Fruit fly (Drosophila melanogaster) whole organism, embryonic: ENCODE results near the gene Src64B.
A peak's percentile ranks its signal among the peaks of the same experiment; 100 is the strongest.

Experiments used
- Asciz ChIP-seq: fragments of 200-800 bp; sonication (Bioruptor generic); optimal IDR thresholded peaks from 2 replicates; lab custom pipeline; 2017; ENCODE audit warnings: missing biosample characterization, mild to moderate bottlenecking, missing genetic modification characterization, missing genetic modification reagents
- Blimp-1 ChIP-seq: fragments of 200-800 bp; sonication (Bioruptor generic); optimal IDR thresholded peaks from 3 replicates; lab custom pipeline; 2018; ENCODE audit warnings: missing biosample characterization, missing genetic modification characterization, mild to moderate bottlenecking, moderate library complexity, missing genetic modification reagents
- CG10209 ChIP-seq: fragments of 200-800 bp; sonication (Bioruptor generic); optimal IDR thresholded peaks from 3 replicates; lab custom pipeline; 2017; ENCODE audit warnings: missing biosample characterization, mild to moderate bottlenecking, missing genetic modification characterization, missing genetic modification reagents
- CG10366 ChIP-seq: fragments of 200-800 bp; sonication (Bioruptor generic); IDR thresholded peaks from 2 replicates; pipeline ENCODE4 v1.3.6; 2022; ENCODE audit warnings: missing biosample characterization, missing genetic modification characterization
- CG11695 ChIP-seq: fragments of 200-800 bp; sonication (Bioruptor generic); IDR thresholded peaks from 3 replicates; pipeline ENCODE4 v1.3.6; 2022; ENCODE audit warnings: missing biosample characterization, missing genetic modification characterization
- CG12071 ChIP-seq: fragments of 200-800 bp; sonication (Bioruptor generic); optimal IDR thresholded peaks from 3 replicates; lab custom pipeline; 2018; ENCODE audit warnings: missing biosample characterization, mild to moderate bottlenecking, missing genetic modification characterization
- CG12219 ChIP-seq: fragments of 200-800 bp; sonication (Bioruptor generic); optimal IDR thresholded peaks from 3 replicates; lab custom pipeline; 2018; ENCODE audit warnings: missing biosample characterization, mild to moderate bottlenecking, missing genetic modification characterization
- CG12769 ChIP-seq: fragments of 200-800 bp; sonication (Bioruptor generic); optimal IDR thresholded peaks from 2 replicates; lab custom pipeline; 2019; ENCODE audit warnings: missing biosample characterization, mild to moderate bottlenecking, missing genetic modification characterization, moderate library complexity
- CG14710 ChIP-seq: fragments of 200-800 bp; sonication (Bioruptor generic); optimal IDR thresholded peaks from 3 replicates; lab custom pipeline; 2019; ENCODE audit warnings: missing biosample characterization, mild to moderate bottlenecking, missing genetic modification characterization, moderate library complexity
- CG14965 ChIP-seq: fragments of 200-800 bp; sonication (Bioruptor generic); optimal IDR thresholded peaks from 2 replicates; lab custom pipeline; 2016; ENCODE audit warnings: missing biosample characterization, missing genetic modification characterization, borderline replicate concordance
- CG15269 ChIP-seq: fragments of 200-800 bp; sonication (Bioruptor generic); optimal IDR thresholded peaks from 2 replicates; lab custom pipeline; 2018; ENCODE audit warnings: missing biosample characterization, mild to moderate bottlenecking, missing genetic modification characterization, moderate library complexity
- CG15601 ChIP-seq: fragments of 200-800 bp; sonication (Bioruptor generic); optimal IDR thresholded peaks from 3 replicates; lab custom pipeline; 2019; ENCODE audit warnings: missing biosample characterization, mild to moderate bottlenecking, missing genetic modification characterization, moderate library complexity
- CG1602 ChIP-seq: fragments of 200-800 bp; sonication (Bioruptor generic); optimal IDR thresholded peaks from 3 replicates; lab custom pipeline; 2016; ENCODE audit warnings: missing biosample characterization, missing genetic modification characterization
- CG1603 ChIP-seq: fragments of 200-800 bp; sonication (Bioruptor generic); optimal IDR thresholded peaks from 2 replicates; lab custom pipeline; 2019; ENCODE audit warnings: missing biosample characterization, mild to moderate bottlenecking, missing genetic modification characterization, moderate library complexity
- CG1832 ChIP-seq: fragments of 200-800 bp; sonication (Bioruptor generic); optimal IDR thresholded peaks from 2 replicates; lab custom pipeline; 2017; ENCODE audit warnings: missing biosample characterization, mild to moderate bottlenecking, missing genetic modification characterization, inconsistent platforms
- CG4282 ChIP-seq: fragments of 200-800 bp; sonication (Bioruptor generic); optimal IDR thresholded peaks from 2 replicates; lab custom pipeline; 2016; ENCODE audit warnings: missing biosample characterization, missing genetic modification characterization
- CG43689 ChIP-seq: fragments of 200-800 bp; sonication (Bioruptor generic); IDR thresholded peaks from 2 replicates; pipeline ENCODE4 v1.3.6; 2022; ENCODE audit warnings: missing biosample characterization, missing genetic modification characterization
- CG6175 ChIP-seq: fragments of 200-800 bp; sonication (Bioruptor generic); IDR thresholded peaks from 3 replicates; pipeline ENCODE4 v1.3.6; 2022; ENCODE audit warnings: missing biosample characterization, missing genetic modification characterization
- CG7556 ChIP-seq: fragments of 200-800 bp; sonication (Bioruptor generic); optimal IDR thresholded peaks from 2 replicates; lab custom pipeline; 2017; ENCODE audit warnings: missing biosample characterization, mild to moderate bottlenecking, missing genetic modification characterization
- CG8290 ChIP-seq, 3 experiments: fragments of 200-800 bp; sonication (Bioruptor generic); optimal IDR thresholded peaks; 2 replicates each; lab custom pipeline; 2016 to 2019; ENCODE audit warnings: missing biosample characterization in 3 of 3, missing genetic modification characterization in 3 of 3, mild to moderate bottlenecking in 2 of 3, moderate library complexity in 1 of 3
- CG8388 ChIP-seq: fragments of 200-800 bp; sonication (Bioruptor generic); optimal IDR thresholded peaks from 2 replicates; lab custom pipeline; 2019; ENCODE audit warnings: missing biosample characterization, mild to moderate bottlenecking, missing genetic modification characterization, moderate library complexity
- CG9437 ChIP-seq: fragments of 200-800 bp; sonication (Bioruptor generic); optimal IDR thresholded peaks from 2 replicates; lab custom pipeline; 2018; ENCODE audit warnings: missing biosample characterization, mild to moderate bottlenecking, missing genetic modification characterization
- CoRest ChIP-seq: fragments of 200-800 bp; sonication (Bioruptor generic); optimal IDR thresholded peaks from 3 replicates; lab custom pipeline; 2018; ENCODE audit warnings: missing biosample characterization, mild to moderate bottlenecking, missing genetic modification characterization, moderate library complexity
- D ChIP-seq, 2 experiments: fragments of 200-800 bp in 1 of 2; fragments of >200 bp in 1 of 2; sonication (Bioruptor generic) in 1 of 2; optimal IDR thresholded peaks; 2 replicates in 1 of 2; 3 replicates in 1 of 2; lab custom pipeline; 2017; ENCODE audit warnings: mild to moderate bottlenecking in 1 of 2, missing biosample characterization in 1 of 2, missing genetic modification characterization in 1 of 2, missing genetic modification reagents in 1 of 2
- Dad ChIP-seq: fragments of 200-800 bp; sonication (Bioruptor generic); optimal IDR thresholded peaks from 3 replicates; lab custom pipeline; 2016; ENCODE audit warnings: missing biosample characterization, missing genetic modification characterization
- Dfd ChIP-seq, 2 experiments: fragments of >200 bp; optimal IDR thresholded peaks; 2 replicates each; lab custom pipeline; 2017; ENCODE audit warnings: missing biosample characterization in 2 of 2, missing genetic modification characterization in 2 of 2
- Dll ChIP-seq: fragments of 200-800 bp; sonication (Bioruptor generic); IDR thresholded peaks from 4 replicates; pipeline ENCODE4 v1.3.6; 2022; ENCODE audit warnings: missing biosample characterization, missing genetic modification characterization; ENCODE audit not compliant: partially characterized antibody
- Elba2 ChIP-seq: fragments of 200-800 bp; sonication (Bioruptor generic); optimal IDR thresholded peaks from 3 replicates; lab custom pipeline; 2016; ENCODE audit warnings: missing biosample characterization, missing genetic modification characterization
- H15 ChIP-seq: fragments of 200-800 bp; sonication (Bioruptor generic); IDR thresholded peaks from 3 replicates; pipeline ENCODE4 v1.3.6; 2022; ENCODE audit warnings: missing biosample characterization, missing genetic modification characterization
- HLHmδ ChIP-seq: fragments of 200-800 bp; sonication (Bioruptor generic); optimal IDR thresholded peaks from 2 replicates; lab custom pipeline; 2018; ENCODE audit warnings: missing biosample characterization, mild to moderate bottlenecking, missing genetic modification characterization, moderate library complexity
- Hey ChIP-seq: fragments of 200-800 bp; sonication (Bioruptor generic); optimal IDR thresholded peaks from 3 replicates; lab custom pipeline; 2018; ENCODE audit warnings: missing biosample characterization, mild to moderate bottlenecking, missing genetic modification characterization
- Lhr ChIP-seq: fragments of 200-800 bp; sonication (Bioruptor generic); optimal IDR thresholded peaks from 3 replicates; lab custom pipeline; 2017; ENCODE audit warnings: mild to moderate bottlenecking, missing biosample characterization, missing genetic modification reagents, missing genetic modification characterization
- Scr ChIP-seq: fragments of 200-800 bp; sonication (Bioruptor generic); IDR thresholded peaks from 2 replicates; pipeline ENCODE4 v1.3.6; 2022; ENCODE audit warnings: missing biosample characterization, missing genetic modification characterization; ENCODE audit not compliant: partially characterized antibody
- Sox102F ChIP-seq: fragments of 200-800 bp; sonication (Bioruptor generic); optimal IDR thresholded peaks from 2 replicates; lab custom pipeline; 2018; ENCODE audit warnings: missing biosample characterization, mild to moderate bottlenecking, missing genetic modification characterization, moderate library complexity
- Stat92E ChIP-seq, 3 experiments: fragments of >200 bp in 2 of 3; fragments of 200-800 bp in 1 of 3; sonication (Bioruptor generic) in 1 of 3; optimal IDR thresholded peaks; 2 replicates each; lab custom pipeline; 2017 to 2019; ENCODE audit warnings: missing biosample characterization in 3 of 3, missing genetic modification characterization in 3 of 3, mild to moderate bottlenecking in 1 of 3, moderate library complexity in 1 of 3
- bcd ChIP-seq: fragments of 200-800 bp; sonication (Bioruptor generic); optimal IDR thresholded peaks from 2 replicates; lab custom pipeline; 2017; ENCODE audit warnings: missing biosample characterization, mild to moderate bottlenecking, missing genetic modification characterization
- br ChIP-seq: fragments of >200 bp; optimal IDR thresholded peaks from 2 replicates; lab custom pipeline; 2017
- chm ChIP-seq: fragments of 200-800 bp; sonication (Bioruptor generic); IDR thresholded peaks from 2 replicates; pipeline ENCODE4 v1.3.6; 2022; ENCODE audit warnings: missing biosample characterization, missing genetic modification characterization
- crc ChIP-seq: fragments of 200-800 bp; sonication (Bioruptor generic); optimal IDR thresholded peaks from 2 replicates; lab custom pipeline; 2016; ENCODE audit warnings: missing biosample characterization, missing genetic modification characterization
- dpn ChIP-seq, 2 experiments: fragments of 200-800 bp; sonication (Bioruptor generic); optimal IDR thresholded peaks; 3 replicates each; lab custom pipeline; 2016; ENCODE audit warnings: missing biosample characterization in 2 of 2, missing genetic modification characterization in 2 of 2
- eve ChIP-seq, 2 experiments: fragments of >200 bp; optimal IDR thresholded peaks; 2 replicates each; lab custom pipeline; 2017; ENCODE audit warnings: missing biosample characterization in 2 of 2, missing genetic modification characterization in 2 of 2
- grn ChIP-seq: fragments of 200-800 bp; sonication (Bioruptor generic); optimal IDR thresholded peaks from 3 replicates; lab custom pipeline; 2017; ENCODE audit warnings: missing biosample characterization, missing genetic modification characterization
- h ChIP-seq: fragments of >200 bp; optimal IDR thresholded peaks from 2 replicates; lab custom pipeline; 2017
- lilli ChIP-seq: fragments of 200-800 bp; sonication (Bioruptor generic); optimal IDR thresholded peaks from 3 replicates; lab custom pipeline; 2016; ENCODE audit warnings: missing biosample characterization, missing genetic modification characterization
- lola ChIP-seq, 3 experiments: fragments of >200 bp in 2 of 3; fragments of 200-800 bp in 1 of 3; sonication (Bioruptor generic) in 1 of 3; optimal IDR thresholded peaks; 2 replicates each; lab custom pipeline; 2017 to 2019; ENCODE audit warnings: missing biosample characterization in 3 of 3, missing genetic modification characterization in 3 of 3, mild to moderate bottlenecking in 1 of 3, moderate library complexity in 1 of 3
- nerfin-1 ChIP-seq: fragments of 200-800 bp; sonication (Bioruptor generic); optimal IDR thresholded peaks from 3 replicates; lab custom pipeline; 2019; ENCODE audit warnings: missing biosample characterization, mild to moderate bottlenecking, missing genetic modification characterization, moderate library complexity
- nerfin-2 ChIP-seq: fragments of 200-800 bp; sonication (Bioruptor generic); IDR thresholded peaks from 2 replicates; pipeline ENCODE4 v1.3.6; 2022; ENCODE audit warnings: missing biosample characterization, missing genetic modification characterization; ENCODE audit not compliant: partially characterized antibody
- salm ChIP-seq: fragments of 200-800 bp; sonication (Bioruptor generic); optimal IDR thresholded peaks from 2 replicates; lab custom pipeline; 2018; ENCODE audit warnings: missing biosample characterization, mild to moderate bottlenecking, missing genetic modification characterization
- tin ChIP-seq: fragments of 200-800 bp; sonication (Bioruptor generic); optimal IDR thresholded peaks from 3 replicates; lab custom pipeline; 2016; ENCODE audit warnings: missing biosample characterization, missing genetic modification characterization
- zfh2 ChIP-seq: fragments of 200-800 bp; sonication (Bioruptor generic); optimal IDR thresholded peaks from 2 replicates; lab custom pipeline; 2016; ENCODE audit warnings: missing biosample characterization, missing genetic modification characterization

Src64B gene

DNA sequence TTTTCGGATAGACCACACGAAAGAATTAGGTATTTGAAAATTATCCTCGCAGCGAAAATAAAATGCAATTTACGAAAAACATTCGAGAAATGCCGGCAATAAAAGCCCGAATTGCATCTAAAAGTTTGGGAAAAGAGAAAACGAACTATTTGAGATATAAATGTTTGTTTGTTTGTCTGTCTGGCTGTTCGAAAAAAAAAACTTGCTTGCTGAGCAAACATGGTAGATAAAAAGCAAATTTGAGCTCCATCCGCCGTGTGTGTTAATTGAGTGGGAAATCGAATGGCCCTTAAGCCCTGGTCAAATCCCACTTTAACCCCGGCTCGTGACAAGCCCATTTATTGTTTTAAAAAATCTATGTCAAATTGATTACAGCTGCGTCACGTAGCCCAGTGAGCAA is 10.9 kb downstream of the Src64B start (continued):
- TF ChIP-seq dpn (GFP tag; optimal IDR thresholded peaks at IDR 0.05; lab: Kevin White, UChicago) (no peak), CG15269 (tag; lab: Kevin White, UChicago) (no peak), CG7556 (GFP tag; lab: Kevin White, UChicago) (no peak), CG12071 (peak; percentile 6), salm (peak; percentile 31), CG6175 (GFP tag; lab: Robert Waterston, UW) (no peak), CoRest (tag; lab: Kevin White, UChicago) (peak; percentile 1), HLHmδ (GFP tag; lab: Kevin White, UChicago) (no peak), CG43689 (GFP tag; lab: Robert Waterston, UW) (no peak), Dad (GFP tag; lab: Kevin White, UChicago) (no peak), Scr (GFP tag; lab: Robert Waterston, UW) (no peak), CG11695 (no peak), nerfin-1 (tag; lab: Kevin White, UChicago) (no peak), nerfin-2 (GFP tag; lab: Robert Waterston, UW) (no peak), lola (GFP tag; optimal IDR thresholded peaks at IDR 0.05; lab: Kevin White, UChicago) (no peak), bcd (no peak), h (lab: Kevin White, UChicago) (no peak), zfh2 (GFP tag; lab: Kevin White, UChicago) (no peak), grn (GFP tag; lab: Kevin White, UChicago) (no peak), CG10209 (GFP tag; lab: Kevin White, UChicago) (peak; percentile 26), Blimp-1 (peak; percentile 49), CG8290 (GFP tag; optimal IDR thresholded peaks at IDR 0.05; lab: Kevin White, UChicago) (no peak), CG8290 (tag; optimal IDR thresholded peaks at IDR 0.05; lab: Kevin White, UChicago) (no peak), CG8388 (GFP tag; lab: Kevin White, UChicago) (peak; percentile 8), CG12769 (tag; lab: Kevin White, UChicago) (no peak), Hey (tag; lab: Kevin White, UChicago) (no peak), chm (GFP tag; lab: Robert Waterston, UW) (peak; percentile 16; the same call in 1 of the 2 replicates), crc (no peak), tin (GFP tag; lab: Kevin White, UChicago) (no peak), CG1603 (tag; lab: Kevin White, UChicago) (peak; percentile 60), CG15601 (tag; lab: Kevin White, UChicago) (peak; percentile 42), CG14965 (GFP tag; lab: Kevin White, UChicago) (no peak), CG4282 (GFP tag; lab: Kevin White, UChicago) (no peak), lilli (no peak), eve (GFP tag; optimal IDR thresholded peaks at IDR 0.05; lab: Kevin White, UChicago) (no peak), Dfd (GFP tag; optimal IDR thresholded peaks at IDR 0.05; lab: Kevin White, UChicago) (no peak), D (optimal IDR thresholded peaks at IDR 0.05; lab: Kevin White, UChicago) (no peak), D (GFP tag; optimal IDR thresholded peaks at IDR 0.05; lab: Kevin White, UChicago) (peak; percentile 26), CG14710 (tag; lab: Kevin White, UChicago) (peak; percentile 10), Sox102F (peak; percentile 22), Stat92E (GFP tag; optimal IDR thresholded peaks at IDR 0.05; lab: Kevin White, UChicago) (no peak), Asciz (GFP tag; lab: Kevin White, UChicago) (peak; percentile 63), Elba2 (GFP tag; lab: Kevin White, UChicago) (no peak), CG9437 (GFP tag; lab: Kevin White, UChicago) (no peak), H15 (GFP tag; lab: Robert Waterston, UW) (no peak), CG1832 (GFP tag; lab: Kevin White, UChicago) (no peak), Lhr (GFP tag; lab: Kevin White, UChicago) (peak; percentile 28), br (lab: Kevin White, UChicago) (no peak), CG10366 (GFP tag; lab: Robert Waterston, UW) (no peak), CG12219 (GFP tag; lab: Kevin White, UChicago) (peak; percentile 0), Dll (GFP tag; lab: Robert Waterston, UW) (no peak), CG1602 (no peak)
